Worm (Caenorhabditis elegans): ENCODE measurements around the gene T15H9.4.

The T15H9.4 gene

ce11 chrII:9620616-9621015, 8.9 kb downstream of the T15H9.4 start:
- TF ChIP-seq unc-62 (GFP tag; optimal IDR thresholded peaks at IDR 0.05) = no peak

ce11 chrII:9621121-9621520, 9.4 kb downstream of the T15H9.4 start:
- TF ChIP-seq unc-62 (GFP tag; optimal IDR thresholded peaks at IDR 0.05) = no peak

- no peak for TF ChIP-seq unc-62 (GFP tag; optimal IDR thresholded peaks at IDR 0.05)
These were observed 10.3 kb downstream of the T15H9.4 start for ce11 chrII:9621913-9622348.

ce11 chrII:9624110-9624695, 12.5 kb downstream of the T15H9.4 start, which contains the start of the genes dnj-20 and ZK1307.8:
dnj-20 (minus strand) TSS chrII:9624176.
ZK1307.8 (plus strand) TSS chrII:9624613.
- no peak for TF ChIP-seq unc-62 (GFP tag; optimal IDR thresholded peaks at IDR 0.05)

- no peak for TF ChIP-seq unc-62 (GFP tag; optimal IDR thresholded peaks at IDR 0.05)
These were observed 14.3 kb downstream of the T15H9.4 start for ce11 chrII:9625930-9626329.

- no peak for TF ChIP-seq unc-62 (GFP tag; optimal IDR thresholded peaks at IDR 0.05)
These were observed 24.6 kb downstream of the T15H9.4 start, which contains the start of gene ZK1307.7 for ce11 chrII:9636300-9636699. ZK1307.7 (plus strand) TSS chrII:9636600.

- TF ChIP-seq unc-62 (GFP tag; optimal IDR thresholded peaks at IDR 0.05) = no peak
These were observed 32.8 kb downstream of the T15H9.4 start, which contains the start of gene fzr-1 for ce11 chrII:9644438-9644837. fzr-1 (minus strand) TSS chrII:9644466.

- no peak for TF ChIP-seq unc-62 (GFP tag; optimal IDR thresholded peaks at IDR 0.05)
These were observed 33.4 kb downstream of the T15H9.4 start for ce11 chrII:9644940-9645634.

ce11 chrII:9646122-9646555, 34.5 kb downstream of the T15H9.4 start:
- TF ChIP-seq unc-62 (GFP tag; optimal IDR thresholded peaks at IDR 0.05) = no peak

- no peak for TF ChIP-seq unc-62 (GFP tag; optimal IDR thresholded peaks at IDR 0.05)
These were observed 35.5 kb downstream of the T15H9.4 start, which contains the start of gene sqv-8 for ce11 chrII:9646928-9647838. sqv-8 (plus strand) TSS chrII:9646978.

- no peak for TF ChIP-seq unc-62 (GFP tag; optimal IDR thresholded peaks at IDR 0.05)
These were observed 37.5 kb downstream of the T15H9.4 start, which contains the start of gene ZK1307.9 for ce11 chrII:9649191-9649590. ZK1307.9 (plus strand) TSS chrII:9649491.

- no peak for TF ChIP-seq unc-62 (GFP tag; optimal IDR thresholded peaks at IDR 0.05)
These were observed 40.0 kb downstream of the T15H9.4 start, which contains the start of gene ZK1307.4 for ce11 chrII:9651700-9652099. ZK1307.4 (minus strand) TSS chrII:9651800.

- no peak for TF ChIP-seq unc-62 (GFP tag; optimal IDR thresholded peaks at IDR 0.05)
These were observed 41.2 kb downstream of the T15H9.4 start, which contains the start of gene ZK1307.3 for ce11 chrII:9652919-9653318. ZK1307.3 (minus strand) TSS chrII:9653019.

ce11 chrII:9653679-9654078, 42.0 kb downstream of the T15H9.4 start, which contains the start of gene ZK1307.2:
ZK1307.2 (minus strand) TSS chrII:9653952.
- no peak for TF ChIP-seq unc-62 (GFP tag; optimal IDR thresholded peaks at IDR 0.05)

ce11 chrII:9655530-9656139, 44.0 kb downstream of the T15H9.4 start, which contains the start of gene ZK1307.1:
ZK1307.1 (minus strand) TSS chrII:9655580.
- no peak for TF ChIP-seq unc-62 (GFP tag; optimal IDR thresholded peaks at IDR 0.05)

Measured in whole organism, dauer.